Worm (Caenorhabditis elegans) whole organism, L3 larva: ENCODE data around the gene C55A6.6.

Source experiments
- R02D3.7 ChIP-seq: fragments of 150-350 bp; optimal IDR thresholded peaks from 2 replicates; lab custom pipeline; 2014; ENCODE audit warnings: missing biosample characterization, missing genetic modification characterization
- ZK546.5 ChIP-seq: sonication (generic microtip); optimal IDR thresholded peaks from 2 replicates; lab custom pipeline; 2017; ENCODE audit warnings: missing biosample characterization, missing genetic modification characterization
- aly-2 ChIP-seq: fragments of 150-350 bp; optimal IDR thresholded peaks from 2 replicates; lab custom pipeline; 2014; ENCODE audit warnings: missing biosample characterization, missing genetic modification characterization
- ama-1 ChIP-seq: fragments of 150-350 bp; optimal IDR thresholded peaks from 2 replicates; lab custom pipeline; 2018
- ceh-16 ChIP-seq: sonication (generic microtip); optimal IDR thresholded peaks from 2 replicates; lab custom pipeline; 2017; ENCODE audit warnings: missing biosample characterization, missing genetic modification characterization
- ceh-28 ChIP-seq: fragments of 150-350 bp; optimal IDR thresholded peaks from 2 replicates; lab custom pipeline; 2014; ENCODE audit warnings: missing biosample characterization, missing genetic modification reagents, missing genetic modification characterization
- daf-12 ChIP-seq: fragments of 150-350 bp; optimal IDR thresholded peaks from 2 replicates; lab custom pipeline; 2014; ENCODE audit warnings: missing biosample characterization, missing genetic modification reagents, missing genetic modification characterization
- egl-27 ChIP-seq: sonication (generic microtip); optimal IDR thresholded peaks from 4 replicates; lab custom pipeline; 2017; ENCODE audit warnings: missing biosample characterization, missing genetic modification reagents, missing genetic modification characterization
- egl-5 ChIP-seq: fragments of 150-350 bp; optimal IDR thresholded peaks from 2 replicates; lab custom pipeline; 2017; ENCODE audit warnings: missing biosample characterization, missing genetic modification reagents, missing genetic modification characterization, inconsistent platforms
- elt-1 ChIP-seq: fragments of 150-350 bp; optimal IDR thresholded peaks from 2 replicates; lab custom pipeline; 2014; ENCODE audit warnings: missing biosample characterization, missing genetic modification characterization
- elt-3 ChIP-seq, 3 experiments: fragments of 150-350 bp in 1 of 3; sonication (generic microtip) in 2 of 3; optimal IDR thresholded peaks; 2 replicates in 2 of 3; 4 replicates in 1 of 3; lab custom pipeline; 2014 to 2017; ENCODE audit warnings: missing biosample characterization in 3 of 3, missing genetic modification characterization in 3 of 3
- eor-1 ChIP-seq, 2 experiments: fragments of 150-350 bp; optimal IDR thresholded peaks; 2 replicates each; lab custom pipeline; 2014 to 2018; ENCODE audit warnings: missing biosample characterization in 2 of 2, missing genetic modification characterization in 2 of 2
- fkh-10 ChIP-seq: sonication (generic microtip); optimal IDR thresholded peaks from 2 replicates; lab custom pipeline; 2017; ENCODE audit warnings: missing biosample characterization, missing genetic modification reagents, missing genetic modification characterization
- fkh-2 ChIP-seq: fragments of 150-350 bp; optimal IDR thresholded peaks from 2 replicates; lab custom pipeline; 2014; ENCODE audit warnings: missing biosample characterization, missing genetic modification reagents, missing genetic modification characterization
- fos-1 ChIP-seq: fragments of 150-350 bp; optimal IDR thresholded peaks from 2 replicates; lab custom pipeline; 2014; ENCODE audit warnings: missing biosample characterization, missing genetic modification characterization
- hmg-11 ChIP-seq: sonication (generic microtip); optimal IDR thresholded peaks from 2 replicates; lab custom pipeline; 2016; ENCODE audit warnings: missing genetic modification characterization, missing compliant biosample characterization
- jun-1 ChIP-seq: fragments of 150-350 bp; optimal IDR thresholded peaks from 2 replicates; lab custom pipeline; 2014; ENCODE audit warnings: missing biosample characterization, missing genetic modification reagents, missing genetic modification characterization
- lin-15B ChIP-seq: fragments of 150-350 bp; optimal IDR thresholded peaks from 2 replicates; lab custom pipeline; 2014; ENCODE audit warnings: missing biosample characterization, missing genetic modification characterization
- lin-39 ChIP-seq: fragments of 150-350 bp; optimal IDR thresholded peaks from 2 replicates; lab custom pipeline; 2018; ENCODE audit warnings: missing biosample characterization, missing genetic modification reagents, missing genetic modification characterization
- lsy-12 ChIP-seq: sonication (generic microtip); optimal IDR thresholded peaks from 2 replicates; lab custom pipeline; 2016; ENCODE audit warnings: mild to moderate bottlenecking, missing genetic modification characterization, missing compliant biosample characterization
- mdl-1 ChIP-seq: fragments of 150-350 bp; optimal IDR thresholded peaks from 2 replicates; lab custom pipeline; 2014; ENCODE audit warnings: missing biosample characterization, missing genetic modification characterization
- nhr-11 ChIP-seq: fragments of 150-350 bp; optimal IDR thresholded peaks from 2 replicates; lab custom pipeline; 2014; ENCODE audit warnings: missing biosample characterization, missing genetic modification characterization
- nhr-23 ChIP-seq: fragments of 150-350 bp; optimal IDR thresholded peaks from 2 replicates; lab custom pipeline; 2014; ENCODE audit warnings: missing biosample characterization, missing genetic modification reagents, missing genetic modification characterization
- nhr-237 ChIP-seq: fragments of 150-350 bp; optimal IDR thresholded peaks from 2 replicates; lab custom pipeline; 2014; ENCODE audit warnings: missing biosample characterization, missing genetic modification characterization
- nhr-43 ChIP-seq: sonication (generic microtip); optimal IDR thresholded peaks from 2 replicates; lab custom pipeline; 2016; ENCODE audit warnings: mild to moderate bottlenecking, missing genetic modification characterization, missing compliant biosample characterization; ENCODE audit not compliant: poor library complexity, severe bottlenecking
- pqm-1 ChIP-seq: fragments of 150-350 bp; optimal IDR thresholded peaks from 2 replicates; lab custom pipeline; 2017; ENCODE audit warnings: missing biosample characterization, missing genetic modification characterization, inconsistent platforms
- skn-1 ChIP-seq: fragments of 150-350 bp; optimal IDR thresholded peaks from 2 replicates; lab custom pipeline; 2014; ENCODE audit warnings: missing biosample characterization, missing genetic modification characterization
- snpc-4 ChIP-seq: fragments of 150-350 bp; optimal IDR thresholded peaks from 2 replicates; lab custom pipeline; 2014; ENCODE audit warnings: missing biosample characterization, missing genetic modification characterization
- tbx-2 ChIP-seq: sonication (generic microtip); optimal IDR thresholded peaks from 2 replicates; lab custom pipeline; 2016; ENCODE audit warnings: mild to moderate bottlenecking, missing genetic modification characterization, missing compliant biosample characterization
- unc-39 ChIP-seq: sonication (generic microtip); optimal IDR thresholded peaks from 4 replicates; lab custom pipeline; 2017; ENCODE audit warnings: missing biosample characterization, missing genetic modification characterization
- unc-62 ChIP-seq: fragments of 150-350 bp; sonication (generic microtip); optimal IDR thresholded peaks from 4 replicates; lab custom pipeline; 2014; ENCODE audit warnings: missing biosample characterization, missing genetic modification reagents, missing genetic modification characterization
- zag-1 ChIP-seq: fragments of 150-350 bp; optimal IDR thresholded peaks from 2 replicates; lab custom pipeline; 2014; ENCODE audit warnings: missing biosample characterization, missing genetic modification characterization

C55A6.6 gene

ce11 chrV:11492456-11492855, 22.1 kb downstream of the C55A6.6 start, which contains the start of gene T11F9.21:
Gene T11F9.21 (plus strand): TSS chrV:11492756.
- TF ChIP-seq nhr-23 (tag; lab: Kevin White, UChicago), result no peak
- no peak for TF ChIP-seq skn-1 (tag; lab: Kevin White, UChicago)
- no peak for TF ChIP-seq aly-2 (tag; lab: Kevin White, UChicago)
- no peak for TF ChIP-seq ama-1 (lab: Kevin White, UChicago)
- no peak for TF ChIP-seq jun-1 (tag; lab: Kevin White, UChicago)
- TF ChIP-seq nhr-43 (tag; lab: Kevin White, UChicago), result no peak

ce11 chrV:11490382-11490781, 24.2 kb downstream of the C55A6.6 start, which contains the start of gene dhs-19:
Gene dhs-19 (minus strand): TSS chrV:11490482.
- TF ChIP-seq unc-62 (GFP tag; lab: Kevin White, UChicago), result no peak
- TF ChIP-seq pqm-1 (tag; lab: Kevin White, UChicago), result no peak
- no peak for TF ChIP-seq lin-39 (tag; lab: Kevin White, UChicago)
- no peak for TF ChIP-seq ceh-28 (tag; lab: Kevin White, UChicago)
- TF ChIP-seq elt-1 (tag; lab: Kevin White, UChicago), result no peak
- no peak for TF ChIP-seq daf-12
- TF ChIP-seq snpc-4 (tag; lab: Kevin White, UChicago), result no peak
- no peak for TF ChIP-seq tbx-2
- TF ChIP-seq elt-3 (tag; optimal IDR thresholded peaks at IDR 0.05; lab: Kevin White, UChicago), result no peak
- TF ChIP-seq ceh-16, result no peak
- no peak for TF ChIP-seq eor-1 (tag; optimal IDR thresholded peaks at IDR 0.05; lab: Kevin White, UChicago)
- TF ChIP-seq nhr-43 (tag; lab: Kevin White, UChicago), result no peak
- TF ChIP-seq fkh-10 (GFP tag; lab: Kevin White, UChicago), result no peak
- TF ChIP-seq lin-15B, result no peak
- no peak for TF ChIP-seq ZK546.5 (tag; lab: Kevin White, UChicago)
- no peak for TF ChIP-seq zag-1
- no peak for TF ChIP-seq jun-1 (tag; lab: Kevin White, UChicago)
- TF ChIP-seq fkh-2 (tag; lab: Kevin White, UChicago), result no peak

DNA sequence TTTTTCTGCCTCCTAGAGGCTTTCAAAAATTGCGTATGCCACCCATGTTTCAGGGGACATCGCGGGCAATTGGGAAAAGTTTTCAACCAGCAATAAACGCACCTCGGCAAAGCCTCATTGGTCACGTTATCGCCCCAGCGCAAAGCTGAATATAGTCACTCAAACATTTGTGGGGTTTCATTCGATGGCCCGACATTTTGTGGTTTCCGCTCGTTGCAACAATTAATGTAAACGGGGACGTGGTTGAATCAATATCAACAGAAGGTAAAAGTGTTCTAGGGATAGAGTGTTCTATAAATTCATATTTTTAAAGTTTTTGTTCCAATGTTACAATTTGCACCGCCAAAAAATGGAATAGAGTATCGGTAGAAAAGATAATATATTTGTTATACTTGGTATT, 26.2 kb downstream of the C55A6.6 start:
- no peak for TF ChIP-seq elt-1 (tag; lab: Kevin White, UChicago)
- TF ChIP-seq zag-1, result no peak
- no peak for TF ChIP-seq nhr-237 (tag; lab: Kevin White, UChicago)
- no peak for TF ChIP-seq unc-39 (tag; lab: Kevin White, UChicago)
- no peak for TF ChIP-seq lin-39 (tag; lab: Kevin White, UChicago)
- no peak for TF ChIP-seq mdl-1 (tag; lab: Kevin White, UChicago)
- no peak for TF ChIP-seq nhr-23 (tag; lab: Kevin White, UChicago)
- no peak for TF ChIP-seq egl-5
- no peak for TF ChIP-seq R02D3.7
- TF ChIP-seq elt-3 (tag; optimal IDR thresholded peaks at IDR 0.05; lab: Kevin White, UChicago), result no peak
- TF ChIP-seq nhr-11 (tag; lab: Kevin White, UChicago), result no peak
- TF ChIP-seq, all 47 proteins: peak for 0

- TF ChIP-seq hmg-11 (tag; lab: Kevin White, UChicago), result no peak
- no peak for TF ChIP-seq aly-2 (tag; lab: Kevin White, UChicago)
Measured at ce11 chrV:11486680-11487079, 27.9 kb downstream of the C55A6.6 start, which contains the start of gene T11F9.10. Gene T11F9.10 (plus strand): TSS chrV:11486980.

DNA sequence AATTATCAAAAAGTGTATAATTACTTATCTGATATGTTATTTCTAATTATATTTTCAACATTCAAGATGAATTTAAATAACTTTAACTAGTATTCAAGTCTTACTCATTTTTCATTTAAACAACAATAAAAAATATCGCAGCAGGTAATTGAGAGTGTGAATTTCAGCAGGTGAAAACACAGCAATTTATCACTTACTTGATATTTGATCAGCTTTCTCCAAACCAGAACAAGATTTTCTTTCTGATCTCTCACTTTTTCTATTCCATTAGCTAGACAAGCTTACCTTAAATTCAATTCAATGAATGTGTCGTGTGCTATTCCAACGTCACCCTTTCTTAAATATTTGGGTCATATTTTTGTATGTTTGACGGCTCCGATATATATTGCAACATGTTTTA, 29.0 kb downstream of the C55A6.6 start, which contains the start of gene srh-1:
Gene srh-1, plus strand, starts transcription at position 301 of the 400 bp plus-strand sequence.
- TF ChIP-seq egl-27 (tag; lab: Kevin White, UChicago) (no peak), elt-1 (tag; lab: Kevin White, UChicago) (no peak), egl-5 (no peak), lsy-12 (no peak), nhr-43 (tag; lab: Kevin White, UChicago) (no peak), fkh-10 (GFP tag; lab: Kevin White, UChicago) (no peak), lin-39 (tag; lab: Kevin White, UChicago) (no peak), pqm-1 (tag; lab: Kevin White, UChicago) (no peak), fos-1 (tag; lab: Kevin White, UChicago) (no peak), snpc-4 (tag; lab: Kevin White, UChicago) (no peak), fkh-2 (tag; lab: Kevin White, UChicago) (no peak)
